Worm (Caenorhabditis elegans): Measurements from ENCODE around the gene K12D12.5.

- TF ChIP-seq fkh-10 (GFP tag; optimal IDR thresholded peaks at IDR 0.05), result no peak
- no peak for TF ChIP-seq jun-1 (tag; optimal IDR thresholded peaks at IDR 0.05)
- no peak for TF ChIP-seq ama-1 (optimal IDR thresholded peaks at IDR 0.05)
- no peak for TF ChIP-seq skn-1 (tag; optimal IDR thresholded peaks at IDR 0.05)
- TF ChIP-seq lin-39 (tag; optimal IDR thresholded peaks at IDR 0.05), result no peak
- no peak for TF ChIP-seq F16B12.6 (tag; optimal IDR thresholded peaks at IDR 0.05)
- TF ChIP-seq sptf-1 (tag; optimal IDR thresholded peaks at IDR 0.05), result no peak
Measured at ce11 chrII:11910569-11910968, 49.7 kb downstream of the K12D12.5 start.
